Worm (Caenorhabditis elegans) whole organism, late embryonic: ENCODE results near the gene acs-18.

Experiments used
- C08G9.2 ChIP-seq: sonication (generic microtip); optimal IDR thresholded peaks from 2 replicates; lab custom pipeline; 2016; ENCODE audit warnings: mild to moderate bottlenecking, missing genetic modification characterization, moderate library complexity, missing compliant biosample characterization
- C38D4.7 ChIP-seq: fragments of 200-800 bp; sonication (Bioruptor generic); optimal IDR thresholded peaks from 2 replicates; lab custom pipeline; 2018; ENCODE audit warnings: mild to moderate bottlenecking, missing genetic modification characterization, moderate library complexity, missing compliant biosample characterization
- F13H6.1 ChIP-seq: sonication (generic microtip); optimal IDR thresholded peaks from 2 replicates; lab custom pipeline; 2016; ENCODE audit warnings: missing genetic modification characterization, missing compliant biosample characterization
- K02D7.2 ChIP-seq: sonication (generic microtip); optimal IDR thresholded peaks from 2 replicates; lab custom pipeline; 2017; ENCODE audit warnings: mild to moderate bottlenecking, missing genetic modification characterization, missing compliant biosample characterization
- K09A11.1 ChIP-seq: sonication (generic microtip); optimal IDR thresholded peaks from 2 replicates; lab custom pipeline; 2017; ENCODE audit warnings: antibody characterized with exemption, mild to moderate bottlenecking, missing genetic modification characterization, missing compliant biosample characterization; ENCODE audit not compliant: insufficient read depth
- T23F11.4 ChIP-seq: fragments of 200-800 bp; sonication (Bioruptor generic); optimal IDR thresholded peaks from 2 replicates; lab custom pipeline; 2018; ENCODE audit warnings: mild to moderate bottlenecking, missing genetic modification characterization, missing compliant biosample characterization
- Y22D7AL.16 ChIP-seq: sonication (generic microtip); optimal IDR thresholded peaks from 2 replicates; lab custom pipeline; 2016; ENCODE audit warnings: missing genetic modification characterization, missing compliant biosample characterization
- ahr-1 ChIP-seq: sonication (generic microtip); optimal IDR thresholded peaks from 2 replicates; lab custom pipeline; 2016; ENCODE audit warnings: missing genetic modification characterization, missing compliant biosample characterization
- ceh-14 ChIP-seq: sonication (generic microtip); optimal IDR thresholded peaks from 2 replicates; lab custom pipeline; 2016; ENCODE audit warnings: missing genotype, missing genetic modification characterization, missing compliant biosample characterization
- ceh-19 ChIP-seq: fragments of 200-800 bp; sonication (Bioruptor generic); optimal IDR thresholded peaks from 2 replicates; lab custom pipeline; 2018; ENCODE audit warnings: mild to moderate bottlenecking, missing genetic modification characterization, missing compliant biosample characterization
- ceh-22 ChIP-seq: sonication (generic microtip); optimal IDR thresholded peaks from 2 replicates; lab custom pipeline; 2017; ENCODE audit warnings: missing biosample characterization, missing genetic modification characterization
- ceh-45 ChIP-seq: fragments of 200-800 bp; sonication (Bioruptor generic); IDR thresholded peaks from 2 replicates; pipeline ENCODE4 v1.3.6; 2022; ENCODE audit warnings: missing genetic modification reagents, missing genetic modification characterization, missing compliant biosample characterization
- ceh-6 ChIP-seq: fragments of 200-800 bp; sonication (Bioruptor generic); optimal IDR thresholded peaks from 2 replicates; lab custom pipeline; 2018; ENCODE audit warnings: mild to moderate bottlenecking, missing genetic modification characterization, missing compliant biosample characterization
- dmd-4 ChIP-seq: sonication (generic microtip); optimal IDR thresholded peaks from 2 replicates; lab custom pipeline; 2016; ENCODE audit warnings: borderline replicate concordance, missing genetic modification characterization, missing compliant biosample characterization
- dve-1 ChIP-seq: sonication (generic microtip); optimal IDR thresholded peaks from 2 replicates; lab custom pipeline; 2017; ENCODE audit warnings: antibody characterized with exemption, mild to moderate bottlenecking, missing genetic modification characterization, missing compliant biosample characterization
- elt-2 ChIP-seq: sonication (generic microtip); optimal IDR thresholded peaks from 2 replicates; lab custom pipeline; 2016; ENCODE audit warnings: missing genetic modification reagents, missing genetic modification characterization, missing compliant biosample characterization
- elt-4 ChIP-seq: sonication (generic microtip); optimal IDR thresholded peaks from 2 replicates; lab custom pipeline; 2016; ENCODE audit warnings: missing genetic modification characterization, missing compliant biosample characterization
- ets-4 ChIP-seq: sonication (generic microtip); optimal IDR thresholded peaks from 2 replicates; lab custom pipeline; 2016; ENCODE audit warnings: missing genetic modification characterization, missing compliant biosample characterization
- eyg-1 ChIP-seq: sonication (generic microtip); optimal IDR thresholded peaks from 2 replicates; lab custom pipeline; 2016; ENCODE audit warnings: missing genotype, missing genetic modification characterization, missing compliant biosample characterization
- fkh-10 ChIP-seq: fragments of 150-350 bp; optimal IDR thresholded peaks from 2 replicates; lab custom pipeline; 2014; ENCODE audit warnings: missing biosample characterization, missing genetic modification reagents, missing genetic modification characterization
- fkh-6 ChIP-seq: sonication (generic microtip); optimal IDR thresholded peaks from 2 replicates; lab custom pipeline; 2016; ENCODE audit warnings: missing genetic modification characterization, missing compliant biosample characterization
- hlh-8 ChIP-seq: sonication (generic microtip); optimal IDR thresholded peaks from 2 replicates; lab custom pipeline; 2016; ENCODE audit warnings: missing genotype, missing genetic modification characterization, missing compliant biosample characterization
- lim-6 ChIP-seq: sonication (generic microtip); optimal IDR thresholded peaks from 2 replicates; lab custom pipeline; 2016; ENCODE audit warnings: missing genetic modification characterization, missing compliant biosample characterization
- lin-11 ChIP-seq: fragments of 200-800 bp; sonication (Bioruptor generic); optimal IDR thresholded peaks from 2 replicates; lab custom pipeline; 2018; ENCODE audit warnings: mild to moderate bottlenecking, missing genetic modification characterization, missing compliant biosample characterization
- madf-2 ChIP-seq: sonication (generic microtip); optimal IDR thresholded peaks from 2 replicates; lab custom pipeline; 2017; ENCODE audit warnings: missing genetic modification characterization, missing compliant biosample characterization
- nhr-11 ChIP-seq: fragments of 150-350 bp; optimal IDR thresholded peaks from 2 replicates; lab custom pipeline; 2014; ENCODE audit warnings: missing biosample characterization, missing genetic modification characterization
- npax-4 ChIP-seq: sonication (generic microtip); optimal IDR thresholded peaks from 2 replicates; lab custom pipeline; 2016; ENCODE audit warnings: missing genetic modification characterization, missing compliant biosample characterization
- odd-2 ChIP-seq: sonication (generic microtip); optimal IDR thresholded peaks from 2 replicates; lab custom pipeline; 2017; ENCODE audit warnings: antibody characterized with exemption, mild to moderate bottlenecking, missing genetic modification characterization, missing compliant biosample characterization
- pha-2 ChIP-seq: sonication (generic microtip); optimal IDR thresholded peaks from 2 replicates; lab custom pipeline; 2017; ENCODE audit warnings: mild to moderate bottlenecking, missing genetic modification characterization, missing compliant biosample characterization
- pqm-1 ChIP-seq: sonication (generic microtip); optimal IDR thresholded peaks from 2 replicates; lab custom pipeline; 2016; ENCODE audit warnings: missing genetic modification characterization, missing compliant biosample characterization
- sox-2 ChIP-seq: fragments of 200-800 bp; sonication (Bioruptor generic); IDR thresholded peaks from 2 replicates; pipeline ENCODE4 v1.3.6; 2022; ENCODE audit warnings: missing genetic modification reagents, missing genetic modification characterization, missing compliant biosample characterization
- sox-4 ChIP-seq: sonication (generic microtip); optimal IDR thresholded peaks from 2 replicates; lab custom pipeline; 2017; ENCODE audit warnings: mild to moderate bottlenecking, missing genetic modification characterization, inconsistent platforms, missing compliant biosample characterization
- syd-9 ChIP-seq: sonication (generic microtip); optimal IDR thresholded peaks from 2 replicates; lab custom pipeline; 2016; ENCODE audit warnings: mild to moderate bottlenecking, missing genetic modification characterization, moderate library complexity, missing compliant biosample characterization
- tbx-7 ChIP-seq: sonication (generic microtip); optimal IDR thresholded peaks from 2 replicates; lab custom pipeline; 2016; ENCODE audit warnings: missing genotype, missing genetic modification characterization, missing compliant biosample characterization
- unc-3 ChIP-seq, 2 experiments: fragments of 200-800 bp in 1 of 2; sonication (Bioruptor generic) in 1 of 2; sonication (generic microtip) in 1 of 2; conservative IDR thresholded peaks in 1 of 2; optimal IDR thresholded peaks in 1 of 2; 2 replicates each; pipeline versions ENCODE4 v1.3.6 to Lab custom; 2016 to 2022; ENCODE audit warnings: missing compliant biosample characterization in 2 of 2, missing genetic modification characterization in 2 of 2, missing genetic modification reagents in 1 of 2
- unc-86 ChIP-seq: sonication (generic microtip); optimal IDR thresholded peaks from 2 replicates; lab custom pipeline; 2016; ENCODE audit warnings: missing genetic modification characterization, missing compliant biosample characterization
- zip-5 ChIP-seq: sonication (generic microtip); optimal IDR thresholded peaks from 2 replicates; lab custom pipeline; 2016; ENCODE audit warnings: missing genetic modification characterization, missing compliant biosample characterization
- ztf-16 ChIP-seq: sonication (generic microtip); optimal IDR thresholded peaks from 2 replicates; lab custom pipeline; 2017; ENCODE audit warnings: missing genetic modification characterization, missing compliant biosample characterization

The acs-18 gene

DNA sequence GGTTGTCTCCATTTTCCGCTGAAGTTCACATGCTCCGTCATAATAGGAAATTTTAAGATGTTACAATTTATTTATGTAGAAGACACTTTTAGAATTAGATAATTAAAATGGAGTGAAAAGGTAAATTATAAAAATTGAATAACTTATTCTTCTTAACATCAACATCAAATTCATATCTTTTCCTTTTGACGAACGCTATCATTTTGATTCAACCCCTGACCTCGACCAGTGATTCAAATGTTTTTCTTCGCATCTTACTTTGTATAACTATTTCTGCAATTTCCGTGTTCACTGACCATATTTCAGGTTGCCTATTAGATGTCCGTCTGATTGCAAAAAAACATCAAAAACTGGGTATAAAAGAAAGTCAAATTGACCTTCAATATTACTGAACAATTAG is 36.5 kb downstream of the acs-18 start, which contains the start of gene Y43C5A.7:
Gene Y43C5A.7 (plus strand): TSS at position 301 of the 400 bp plus-strand sequence.
- TF ChIP-seq ztf-16 (tag; lab: Kevin White, UChicago) (no peak), K09A11.1 (tag; lab: Kevin White, UChicago) (no peak), ceh-45 (no peak), hlh-8 (no peak), C08G9.2 (tag; lab: Kevin White, UChicago) (no peak), sox-2 (GFP tag; lab: Robert Waterston, UW) (no peak), ceh-14 (tag; lab: Kevin White, UChicago) (no peak), pqm-1 (tag; lab: Kevin White, UChicago) (no peak), zip-5 (tag; lab: Kevin White, UChicago) (no peak), C38D4.7 (no peak), odd-2 (no peak), ets-4 (tag; lab: Kevin White, UChicago) (no peak), ceh-19 (GFP tag; lab: Kevin White, UChicago) (no peak), K02D7.2 (tag; lab: Kevin White, UChicago) (no peak), madf-2 (tag; lab: Kevin White, UChicago) (no peak), ceh-22 (no peak), elt-4 (tag; lab: Kevin White, UChicago) (no peak), ceh-6 (GFP tag; lab: Kevin White, UChicago) (no peak)

- TF ChIP-seq K09A11.1 (tag; lab: Kevin White, UChicago): no peak
- TF ChIP-seq ztf-16 (tag; lab: Kevin White, UChicago): no peak
- no peak for TF ChIP-seq tbx-7 (tag; lab: Kevin White, UChicago)
- no peak for TF ChIP-seq ahr-1 (tag; lab: Kevin White, UChicago)
- no peak for TF ChIP-seq elt-2 (tag; lab: Kevin White, UChicago)
- TF ChIP-seq fkh-6 (tag; lab: Kevin White, UChicago): no peak
- no peak for TF ChIP-seq T23F11.4 (GFP tag; lab: Kevin White, UChicago)
- no peak for TF ChIP-seq unc-3 (GFP tag; conservative IDR thresholded peaks at IDR 0.05; lab: Robert Waterston, UW)
- no peak for TF ChIP-seq unc-3 (tag; optimal IDR thresholded peaks at IDR 0.05; lab: Kevin White, UChicago)
- no peak for TF ChIP-seq eyg-1
- no peak for TF ChIP-seq dmd-4 (tag; lab: Kevin White, UChicago)
- no peak for TF ChIP-seq sox-4 (tag; lab: Kevin White, UChicago)
- TF ChIP-seq dve-1 (tag; lab: Kevin White, UChicago): no peak
- no peak for TF ChIP-seq unc-86 (tag; lab: Kevin White, UChicago)
- TF ChIP-seq pha-2 (tag; lab: Kevin White, UChicago): no peak
- TF ChIP-seq lim-6 (tag; lab: Kevin White, UChicago): no peak
- no peak for TF ChIP-seq lin-11
- TF ChIP-seq Y22D7AL.16: no peak
Observed at ce11 chrIV:10275050-10275449, 38.4 kb downstream of the acs-18 start.

ce11 chrIV:10273781-10274313 is 39.6 kb downstream of the acs-18 start, which contains the start of gene Y43C5A.3:
Gene Y43C5A.3, plus strand, starts transcription at chrIV:10274036.
- TF ChIP-seq Y22D7AL.16: no peak

- TF ChIP-seq F13H6.1 (tag; lab: Kevin White, UChicago) (no peak), syd-9 (no peak), fkh-10 (GFP tag; lab: Kevin White, UChicago) (no peak), ceh-19 (GFP tag; lab: Kevin White, UChicago) (no peak), K09A11.1 (tag; lab: Kevin White, UChicago) (no peak), hlh-8 (no peak), ceh-45 (no peak), nhr-11 (tag; lab: Kevin White, UChicago) (no peak), npax-4 (no peak), madf-2 (tag; lab: Kevin White, UChicago) (no peak)
Observed at ce11 chrIV:10273360-10273759, 40.1 kb downstream of the acs-18 start.
